Worm (Caenorhabditis elegans) whole organism, dauer: ENCODE results near the gene F07G11.2.
"Not testable (repeated sequence)": the region's sequence is repeated elsewhere in the genome, so short reads cannot be mapped to it uniquely, and the experiment has no call there.

Source experiments
- unc-62 ChIP-seq: sonication (generic microtip); optimal IDR thresholded peaks from 2 replicates; lab custom pipeline; 2017; ENCODE audit warnings: missing biosample characterization, missing genetic modification reagents, missing genetic modification characterization

The F07G11.2 gene

ce11 chrV:7304506-7304905 lies at the start of gene F07G11.2:
Gene F07G11.2, plus strand, starts transcription at chrV:7304806.
- not testable (repeated sequence) for TF ChIP-seq unc-62

- TF ChIP-seq unc-62, result no peak
Observed at ce11 chrV:7255095-7255494, 49.5 kb upstream of the F07G11.2 start, which contains the start of gene C05C8.8. Gene C05C8.8, minus strand, starts transcription at chrV:7255195.

- TF ChIP-seq unc-62, result no peak
Observed at ce11 chrV:7258965-7259364, 45.6 kb upstream of the F07G11.2 start, which contains the start of gene C13A2.12. Gene C13A2.12, plus strand, starts transcription at chrV:7259265.

ce11 chrV:7264042-7264441 lies 40.6 kb upstream of the F07G11.2 start, which contains the start of gene C13A2.9:
Gene C13A2.9, minus strand, starts transcription at chrV:7264142.
- TF ChIP-seq unc-62, result no peak

ce11 chrV:7266021-7266420 lies 38.6 kb upstream of the F07G11.2 start, which contains the start of gene C13A2.7:
Gene C13A2.7, plus strand, starts transcription at chrV:7266321.
- TF ChIP-seq unc-62, result no peak

- TF ChIP-seq unc-62, result no peak
Observed at ce11 chrV:7269399-7269798, 35.2 kb upstream of the F07G11.2 start, which contains the start of gene C13A2.6. Gene C13A2.6, plus strand, starts transcription at chrV:7269699.

ce11 chrV:7274992-7275391 lies 29.6 kb upstream of the F07G11.2 start, which contains the start of gene C13A2.10:
Gene C13A2.10, minus strand, starts transcription at chrV:7275092.
- no peak for TF ChIP-seq unc-62

- TF ChIP-seq unc-62, result no peak
Observed at ce11 chrV:7275491-7275890, 29.1 kb upstream of the F07G11.2 start, which contains the start of gene C13A2.5. Gene C13A2.5, plus strand, starts transcription at chrV:7275791.

- no peak for TF ChIP-seq unc-62
Observed at ce11 chrV:7279090-7279489, 25.5 kb upstream of the F07G11.2 start, which contains the start of gene C13A2.4. Gene C13A2.4, plus strand, starts transcription at chrV:7279390.

- no peak for TF ChIP-seq unc-62
Observed at ce11 chrV:7282037-7282436, 22.6 kb upstream of the F07G11.2 start, which contains the start of gene C13A2.3. Gene C13A2.3, plus strand, starts transcription at chrV:7282337.

- no peak for TF ChIP-seq unc-62
Observed at ce11 chrV:7288699-7289098, 15.9 kb upstream of the F07G11.2 start, which contains the start of gene C13A2.1. Gene C13A2.1, plus strand, starts transcription at chrV:7288999.

ce11 chrV:7295270-7295669 lies 9.3 kb upstream of the F07G11.2 start, which contains the start of gene F07G11.4:
Gene F07G11.4, minus strand, starts transcription at chrV:7295370.
- TF ChIP-seq unc-62, result no peak

ce11 chrV:7297263-7297662 lies 7.3 kb upstream of the F07G11.2 start, which contains the start of gene srj-32:
Gene srj-32, minus strand, starts transcription at chrV:7297363.
- TF ChIP-seq unc-62, result no peak

- TF ChIP-seq unc-62, result no peak
Observed at ce11 chrV:7298463-7298862, 6.1 kb upstream of the F07G11.2 start, which contains the start of gene F07G11.3. Gene F07G11.3, plus strand, starts transcription at chrV:7298763.

ce11 chrV:7307089-7307488 lies 2.5 kb downstream of the F07G11.2 start, which contains the start of gene F07G11.1:
Gene F07G11.1, plus strand, starts transcription at chrV:7307389.
- TF ChIP-seq unc-62, result no peak

ce11 chrV:7313233-7313632 lies 8.6 kb downstream of the F07G11.2 start, which contains the start of gene srx-6:
Gene srx-6, minus strand, starts transcription at chrV:7313333.
- no peak for TF ChIP-seq unc-62

- no peak for TF ChIP-seq unc-62
Observed at ce11 chrV:7320909-7321308, 16.3 kb downstream of the F07G11.2 start, which contains the start of gene lmd-4. Gene lmd-4, minus strand, starts transcription at chrV:7321009.

ce11 chrV:7321915-7322314 lies 17.3 kb downstream of the F07G11.2 start, which contains the start of gene F10G2.10:
Gene F10G2.10, plus strand, starts transcription at chrV:7322215.
- TF ChIP-seq unc-62, result no peak
